Worm (Caenorhabditis elegans): ENCODE measurements around the gene Y54F10BM.6.

ce11 chrIII:2243617-2244016, 19.4 kb upstream of the Y54F10BM.6 start:
- no peak for TF ChIP-seq snpc-4 (tag; optimal IDR thresholded peaks at IDR 0.05)
- TF ChIP-seq nhr-28 (tag; optimal IDR thresholded peaks at IDR 0.05), result no peak
- no peak for TF ChIP-seq nhr-11 (tag; optimal IDR thresholded peaks at IDR 0.05)
- no peak for TF ChIP-seq aly-2 (tag; optimal IDR thresholded peaks at IDR 0.05)
- TF ChIP-seq skn-1 (tag; optimal IDR thresholded peaks at IDR 0.05), result no peak
- no peak for TF ChIP-seq egl-27 (tag; optimal IDR thresholded peaks at IDR 0.05)
- no peak for TF ChIP-seq elt-2 (tag; optimal IDR thresholded peaks at IDR 0.05)
- no peak for TF ChIP-seq jun-1 (tag; optimal IDR thresholded peaks at IDR 0.05)
- TF ChIP-seq nfya-1 (tag; optimal IDR thresholded peaks at IDR 0.05; ENCODE audit: insufficient read depth), result no peak
